Worm (Caenorhabditis elegans) whole organism, young adult: ENCODE results near the gene ZC518.8.

Source experiments
- B0019.2 ChIP-seq: fragments of 200-800 bp; sonication (Bioruptor generic); conservative IDR thresholded peaks from 2 replicates; pipeline ENCODE4 v1.3.6; 2022; ENCODE audit warnings: missing genetic modification reagents, missing genetic modification characterization, missing compliant biosample characterization
- B0035.1 ChIP-seq: sonication (generic microtip); optimal IDR thresholded peaks from 2 replicates; lab custom pipeline; 2016; ENCODE audit warnings: missing genetic modification characterization, mild to moderate bottlenecking, missing compliant biosample characterization, missing genotype, missing genetic modification reagents
- B0336.3 ChIP-seq: fragments of 200-800 bp; sonication (Bioruptor generic); IDR thresholded peaks from 2 replicates; pipeline ENCODE4 v1.3.6; 2022; ENCODE audit warnings: missing genetic modification characterization, missing compliant biosample characterization
- F33H1.4 ChIP-seq: fragments of 200-800 bp; sonication (Bioruptor generic); IDR thresholded peaks from 2 replicates; pipeline ENCODE4 v1.3.6; 2022; ENCODE audit warnings: missing genetic modification reagents, missing genetic modification characterization, missing compliant biosample characterization
- F37B4.10 ChIP-seq: fragments of 200-800 bp; sonication (Bioruptor generic); IDR thresholded peaks from 2 replicates; pipeline ENCODE4 v1.3.6; 2022; ENCODE audit warnings: missing genetic modification characterization, missing compliant biosample characterization
- F39B2.1 ChIP-seq: fragments of 200-800 bp; sonication (Bioruptor generic); IDR thresholded peaks from 2 replicates; pipeline ENCODE4 v1.3.6; 2022; ENCODE audit warnings: missing genetic modification reagents, missing genetic modification characterization, missing compliant biosample characterization
- F57C9.4 ChIP-seq: sonication (generic microtip); optimal IDR thresholded peaks from 2 replicates; lab custom pipeline; 2017; ENCODE audit warnings: mild to moderate bottlenecking, missing genetic modification characterization, missing compliant biosample characterization
- Y67H2A.10 ChIP-seq: fragments of 200-800 bp; sonication (Bioruptor generic); conservative IDR thresholded peaks from 2 replicates; pipeline ENCODE4 v1.3.6; 2022; ENCODE audit warnings: missing genetic modification reagents, missing genetic modification characterization, missing compliant biosample characterization
- Y79H2A.3 ChIP-seq: fragments of 200-800 bp; sonication (Bioruptor generic); conservative IDR thresholded peaks from 2 replicates; pipeline ENCODE4 v1.3.6; 2022; ENCODE audit warnings: missing genetic modification reagents, missing genetic modification characterization, missing compliant biosample characterization
- Y95B8A.8 ChIP-seq: fragments of 200-800 bp; sonication (Bioruptor generic); IDR thresholded peaks from 2 replicates; pipeline ENCODE4 v1.3.6; 2022; ENCODE audit warnings: missing genetic modification reagents, missing genetic modification characterization, missing compliant biosample characterization
- aptf-2 ChIP-seq: fragments of 200-800 bp; sonication (Bioruptor generic); conservative IDR thresholded peaks from 2 replicates; pipeline ENCODE4 v1.3.6; 2022; ENCODE audit warnings: missing genetic modification reagents, missing genetic modification characterization, missing compliant biosample characterization
- atf-7 ChIP-seq: sonication (generic microtip); optimal IDR thresholded peaks from 2 replicates; lab custom pipeline; 2017; ENCODE audit warnings: mild to moderate bottlenecking, missing genetic modification characterization, missing compliant biosample characterization
- athp-1 ChIP-seq: sonication (generic microtip); optimal IDR thresholded peaks from 2 replicates; lab custom pipeline; 2017; ENCODE audit warnings: mild to moderate bottlenecking, missing genetic modification characterization, missing compliant biosample characterization
- attf-6 ChIP-seq: fragments of 200-800 bp; sonication (Bioruptor generic); IDR thresholded peaks from 2 replicates; pipeline ENCODE4 v1.3.6; 2022; ENCODE audit warnings: missing genetic modification reagents, missing genetic modification characterization, missing compliant biosample characterization
- bed-1 ChIP-seq: fragments of 200-800 bp; sonication (Bioruptor generic); IDR thresholded peaks from 2 replicates; pipeline ENCODE4 v1.3.6; 2022; ENCODE audit warnings: missing genetic modification reagents, missing genetic modification characterization, missing compliant biosample characterization
- ccch-3 ChIP-seq: fragments of 200-800 bp; sonication (Bioruptor generic); optimal IDR thresholded peaks from 2 replicates; lab custom pipeline; 2018; ENCODE audit warnings: mild to moderate bottlenecking, missing genetic modification characterization, missing compliant biosample characterization
- cebp-2 ChIP-seq: fragments of 200-800 bp; sonication (Bioruptor generic); IDR thresholded peaks from 2 replicates; pipeline ENCODE4 v1.3.6; 2022; ENCODE audit warnings: missing genetic modification characterization, missing compliant biosample characterization
- ceh-91 ChIP-seq: fragments of 200-800 bp; sonication (Bioruptor generic); IDR thresholded peaks from 2 replicates; pipeline ENCODE4 v1.3.6; 2022; ENCODE audit warnings: missing genetic modification reagents, missing genetic modification characterization, missing compliant biosample characterization
- die-1 ChIP-seq: sonication (generic microtip); optimal IDR thresholded peaks from 2 replicates; lab custom pipeline; 2016; ENCODE audit warnings: missing genotype, mild to moderate bottlenecking, missing genetic modification characterization, missing compliant biosample characterization
- dox-1 ChIP-seq: fragments of 200-800 bp; sonication (Bioruptor generic); IDR thresholded peaks from 2 replicates; pipeline ENCODE4 v1.3.6; 2022; ENCODE audit warnings: missing genetic modification reagents, missing genetic modification characterization, missing compliant biosample characterization
- efl-1 ChIP-seq: fragments of 150-350 bp; optimal IDR thresholded peaks from 2 replicates; lab custom pipeline; 2014; ENCODE audit warnings: missing biosample characterization, missing genetic modification reagents, missing genetic modification characterization
- egl-44 ChIP-seq: fragments of 200-800 bp; sonication (Bioruptor generic); IDR thresholded peaks from 2 replicates; pipeline ENCODE4 v1.3.6; 2022; ENCODE audit warnings: missing genetic modification reagents, missing genetic modification characterization, missing compliant biosample characterization
- gei-17 ChIP-seq: fragments of 200-800 bp; sonication (Bioruptor generic); optimal IDR thresholded peaks from 2 replicates; lab custom pipeline; 2018; ENCODE audit warnings: mild to moderate bottlenecking, missing genetic modification characterization, missing compliant biosample characterization
- hmg-1.2 ChIP-seq: fragments of 200-800 bp; sonication (Bioruptor generic); IDR thresholded peaks from 2 replicates; pipeline ENCODE4 v1.3.6; 2022; ENCODE audit warnings: missing genetic modification reagents, missing genetic modification characterization, missing compliant biosample characterization
- lin-35 ChIP-seq, 3 experiments: fragments of 150-350 bp in 2 of 3; sonication (generic microtip) in 1 of 3; optimal IDR thresholded peaks; 2 replicates each; lab custom pipeline; 2014 to 2018; ENCODE audit warnings: missing biosample characterization in 3 of 3, missing genetic modification characterization in 3 of 3, missing genetic modification reagents in 3 of 3
- lin-40 ChIP-seq: sonication (generic microtip); optimal IDR thresholded peaks from 2 replicates; lab custom pipeline; 2016; ENCODE audit warnings: missing genetic modification characterization, mild to moderate bottlenecking, missing compliant biosample characterization, missing genotype, missing genetic modification reagents
- lin-54 ChIP-seq: fragments of 200-800 bp; sonication (Bioruptor generic); optimal IDR thresholded peaks from 2 replicates; lab custom pipeline; 2018; ENCODE audit warnings: mild to moderate bottlenecking, missing genetic modification characterization, missing compliant biosample characterization
- lir-1 ChIP-seq: fragments of 200-800 bp; sonication (Bioruptor generic); conservative IDR thresholded peaks from 2 replicates; pipeline ENCODE4 v1.3.6; 2022; ENCODE audit warnings: missing genetic modification reagents, missing genetic modification characterization, missing compliant biosample characterization
- lsl-1 ChIP-seq: fragments of 200-800 bp; sonication (Bioruptor generic); optimal IDR thresholded peaks from 2 replicates; lab custom pipeline; 2018; ENCODE audit warnings: mild to moderate bottlenecking, missing genetic modification characterization, moderate library complexity, missing compliant biosample characterization
- madf-3 ChIP-seq: fragments of 200-800 bp; sonication (Bioruptor generic); IDR thresholded peaks from 2 replicates; pipeline ENCODE4 v1.3.6; 2022; ENCODE audit warnings: missing genetic modification reagents, missing genetic modification characterization, missing compliant biosample characterization
- madf-6 ChIP-seq: fragments of 200-800 bp; sonication (Bioruptor generic); IDR thresholded peaks from 2 replicates; pipeline ENCODE4 v1.3.6; 2022; ENCODE audit warnings: missing genetic modification reagents, missing genetic modification characterization, missing compliant biosample characterization
- mcd-1 ChIP-seq: fragments of 200-800 bp; sonication (Bioruptor generic); IDR thresholded peaks from 2 replicates; pipeline ENCODE4 v1.3.6; 2022; ENCODE audit warnings: missing genetic modification reagents, missing genetic modification characterization, missing compliant biosample characterization
- nfya-2 ChIP-seq: fragments of 200-800 bp; sonication (Bioruptor generic); IDR thresholded peaks from 2 replicates; pipeline ENCODE4 v1.3.6; 2022; ENCODE audit warnings: missing genetic modification reagents, missing genetic modification characterization, missing compliant biosample characterization
- nhr-120 ChIP-seq: fragments of 200-800 bp; sonication (Bioruptor generic); IDR thresholded peaks from 2 replicates; pipeline ENCODE4 v1.3.6; 2022; ENCODE audit warnings: missing genetic modification characterization, missing compliant biosample characterization
- nhr-27 ChIP-seq: fragments of 200-800 bp; sonication (Bioruptor generic); optimal IDR thresholded peaks from 2 replicates; lab custom pipeline; 2018; ENCODE audit warnings: mild to moderate bottlenecking, missing genetic modification characterization, moderate library complexity, missing compliant biosample characterization
- nhr-80 ChIP-seq: sonication (generic microtip); optimal IDR thresholded peaks from 2 replicates; lab custom pipeline; 2016; ENCODE audit warnings: missing genetic modification characterization, missing compliant biosample characterization
- nhr-90 ChIP-seq: sonication (generic microtip); optimal IDR thresholded peaks from 2 replicates; lab custom pipeline; 2016; ENCODE audit warnings: missing genotype, mild to moderate bottlenecking, missing genetic modification characterization, missing compliant biosample characterization
- pha-4 ChIP-seq: fragments of 150-350 bp; sonication (generic microtip); optimal IDR thresholded peaks from 2 replicates; lab custom pipeline; 2014; ENCODE audit warnings: missing biosample characterization, missing genetic modification reagents, missing genetic modification characterization
- rec-8 ChIP-seq, 2 experiments: sonication (generic microtip); optimal IDR thresholded peaks; 2 replicates each; lab custom pipeline; 2016; ENCODE audit warnings: mild to moderate bottlenecking in 2 of 2, missing genetic modification characterization in 2 of 2, missing genetic modification reagents in 2 of 2, missing genotype in 2 of 2, missing biosample characterization in 1 of 2, missing compliant biosample characterization in 1 of 2, moderate library complexity in 1 of 2
- repo-1 ChIP-seq: sonication (generic microtip); optimal IDR thresholded peaks from 2 replicates; lab custom pipeline; 2017; ENCODE audit warnings: mild to moderate bottlenecking, missing genetic modification characterization, missing compliant biosample characterization
- snpc-4 ChIP-seq, 5 experiments: fragments of 150-350 bp in 1 of 5; sonication (generic microtip) in 4 of 5; optimal IDR thresholded peaks; 2 replicates each; lab custom pipeline; 2014 to 2018; ENCODE audit warnings: missing genetic modification characterization in 5 of 5, missing biosample characterization in 3 of 5, antibody characterized with exemption in 2 of 5, mild to moderate bottlenecking in 2 of 5, missing compliant biosample characterization in 2 of 5, missing genotype in 2 of 5, moderate library complexity in 2 of 5, missing genetic modification reagents in 1 of 5
- unc-130 ChIP-seq: sonication (generic microtip); optimal IDR thresholded peaks from 2 replicates; lab custom pipeline; 2016; ENCODE audit warnings: missing genetic modification reagents, missing genetic modification characterization, missing compliant biosample characterization
- zfh-2 ChIP-seq: fragments of 200-800 bp; sonication (Bioruptor generic); conservative IDR thresholded peaks from 2 replicates; pipeline ENCODE4 v1.3.6; 2022; ENCODE audit warnings: missing genetic modification reagents, missing genetic modification characterization, missing compliant biosample characterization
- ztf-18 ChIP-seq: sonication (generic microtip); optimal IDR thresholded peaks from 2 replicates; lab custom pipeline; 2016; ENCODE audit warnings: missing genotype, mild to moderate bottlenecking, missing genetic modification characterization, missing compliant biosample characterization
- ztf-25 ChIP-seq: fragments of 200-800 bp; sonication (Bioruptor generic); IDR thresholded peaks from 2 replicates; pipeline ENCODE4 v1.3.6; 2022; ENCODE audit warnings: missing genetic modification reagents, missing genetic modification characterization, missing compliant biosample characterization

The ZC518.8 gene

DNA sequence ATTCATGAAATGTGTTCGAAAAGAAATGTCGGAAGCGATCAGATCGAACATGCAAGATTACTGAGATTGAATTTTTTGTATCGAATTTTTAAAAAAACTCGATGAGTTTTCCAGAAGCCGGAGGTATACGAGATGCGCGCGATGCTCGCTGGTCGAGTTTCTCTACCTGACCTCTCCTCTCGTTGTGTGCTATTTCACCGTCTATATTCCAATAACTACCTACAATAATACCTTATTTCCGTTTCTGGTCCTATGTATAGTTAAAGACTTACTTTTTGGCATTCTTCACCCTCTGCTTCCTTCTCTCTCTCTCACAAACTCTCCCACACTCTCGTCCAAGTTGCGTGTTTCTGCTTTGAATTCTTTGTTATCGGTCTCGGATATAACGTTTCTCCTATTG is 9.6 kb upstream of the ZC518.8 start:
- peak; percentile 47 for TF ChIP-seq madf-6
- TF ChIP-seq dox-1 (GFP tag; lab: Robert Waterston, UW): no peak; the same call in 1 of the 2 replicates
- TF ChIP-seq unc-130 (GFP tag; lab: Kevin White, UChicago): no peak
- TF ChIP-seq repo-1: no peak
- no peak for TF ChIP-seq B0019.2 (GFP tag; lab: Robert Waterston, UW)
- peak; percentile 86; the same call in 1 of the 2 replicates for TF ChIP-seq cebp-2 (GFP tag; lab: Robert Waterston, UW)
- TF ChIP-seq B0336.3 (GFP tag; lab: Robert Waterston, UW): peak; percentile 49; the same call in 1 of the 2 replicates
- no peak for TF ChIP-seq ccch-3 (GFP tag; lab: Kevin White, UChicago)
- TF ChIP-seq madf-3 (GFP tag; lab: Robert Waterston, UW): peak; percentile 80; the same call in 1 of the 2 replicates
- TF ChIP-seq ceh-91 (GFP tag; lab: Robert Waterston, UW): no peak
- peak; percentile 37; the same call in 1 of the 2 replicates for TF ChIP-seq attf-6
- no peak for TF ChIP-seq F57C9.4
- no peak for TF ChIP-seq lin-40 (tag; lab: Kevin White, UChicago)
- TF ChIP-seq Y79H2A.3 (GFP tag; lab: Robert Waterston, UW): 0 out of 2 replicates have a peak, but pooled peaks have one; percentile 37

DNA sequence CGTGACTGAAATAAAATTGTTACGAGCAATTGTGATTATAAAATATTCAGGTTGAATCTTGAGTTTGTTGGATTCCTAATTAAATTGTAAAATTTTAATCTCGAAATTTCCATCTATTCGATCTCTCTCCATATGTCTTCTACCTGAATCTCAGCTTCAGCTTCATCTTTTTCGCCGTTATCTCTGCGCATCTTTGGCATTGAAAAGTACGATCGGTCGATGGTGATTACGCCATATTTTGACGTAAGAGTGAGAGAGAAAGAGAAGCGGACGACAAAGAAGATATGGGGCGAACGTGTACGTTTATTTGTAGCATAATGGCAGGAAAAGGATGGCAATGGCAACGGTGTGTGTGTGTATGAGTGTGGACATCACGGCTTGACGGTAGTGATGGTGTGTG is 4.9 kb upstream of the ZC518.8 start:
- TF ChIP-seq lin-35 (GFP tag; optimal IDR thresholded peaks at IDR 0.05; lab: Kevin White, UChicago) (no peak), lin-54 (GFP tag; lab: Kevin White, UChicago) (no peak), ztf-25 (GFP tag; lab: Robert Waterston, UW) (no peak), F33H1.4 (no peak), ceh-91 (GFP tag; lab: Robert Waterston, UW) (no peak), die-1 (tag; lab: Kevin White, UChicago) (no peak), athp-1 (tag; lab: Kevin White, UChicago) (no peak), efl-1 (GFP tag; lab: Kevin White, UChicago) (no peak), nhr-120 (GFP tag; lab: Robert Waterston, UW) (no peak), Y95B8A.8 (GFP tag; lab: Robert Waterston, UW) (no peak), repo-1 (no peak), lir-1 (no peak), Y67H2A.10 (GFP tag; lab: Robert Waterston, UW) (no peak), B0035.1 (tag; lab: Kevin White, UChicago) (no peak), gei-17 (GFP tag; lab: Kevin White, UChicago) (no peak)
- TF ChIP-seq, all 124 proteins: peak for 0

DNA sequence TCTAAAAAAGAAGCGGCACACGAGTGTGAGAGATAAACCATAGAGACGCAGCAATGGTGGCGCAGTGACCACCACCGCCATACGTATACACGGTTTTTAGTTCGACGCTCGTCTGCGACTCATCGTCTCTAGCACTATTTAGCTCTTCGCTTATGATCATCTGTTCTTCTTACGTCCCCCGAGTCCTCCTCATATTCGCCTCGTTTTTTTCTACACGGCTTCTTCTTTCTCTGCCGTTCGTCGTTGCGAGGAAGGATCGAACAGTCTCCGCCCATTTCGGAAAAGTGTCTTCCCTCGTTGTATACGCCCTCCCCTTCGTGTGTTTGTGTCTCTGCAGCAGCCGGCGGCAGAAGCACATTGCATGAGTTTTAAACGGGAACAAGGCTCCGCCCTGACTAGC is 3.3 kb upstream of the ZC518.8 start:
- no peak for TF ChIP-seq snpc-4 (GFP tag; optimal IDR thresholded peaks at IDR 0.05; lab: Kevin White, UChicago)
- TF ChIP-seq snpc-4 (tag; optimal IDR thresholded peaks at IDR 0.05; lab: Kevin White, UChicago): peak in 1 of 4 experiments; percentile 15
- no peak for TF ChIP-seq ztf-18 (tag; lab: Kevin White, UChicago)
- TF ChIP-seq nhr-80 (tag; lab: Kevin White, UChicago): no peak
- no peak for TF ChIP-seq madf-3 (GFP tag; lab: Robert Waterston, UW)
- peak; percentile 53 for TF ChIP-seq hmg-1.2 (GFP tag; lab: Robert Waterston, UW)
- 0 out of 2 replicates have a peak, but pooled peaks have one; percentile 31 for TF ChIP-seq mcd-1 (GFP tag; lab: Robert Waterston, UW)
- TF ChIP-seq egl-44 (GFP tag; lab: Robert Waterston, UW): no peak
- TF ChIP-seq lsl-1 (GFP tag; lab: Kevin White, UChicago): no peak
- no peak for TF ChIP-seq pha-4 (tag; lab: Kevin White, UChicago)
- TF ChIP-seq nfya-2 (GFP tag; lab: Robert Waterston, UW): no peak
- peak; percentile 71; the same call in 1 of the 2 replicates for TF ChIP-seq zfh-2 (GFP tag; lab: Robert Waterston, UW)
- TF ChIP-seq aptf-2 (GFP tag; lab: Robert Waterston, UW): no peak
- no peak for TF ChIP-seq rec-8 (tag; optimal IDR thresholded peaks at IDR 0.05; lab: Kevin White, UChicago)
- TF ChIP-seq F37B4.10 (GFP tag; lab: Robert Waterston, UW): no peak
- TF ChIP-seq F39B2.1 (GFP tag; lab: Robert Waterston, UW): no peak
- no peak for TF ChIP-seq nhr-27 (tag; lab: Kevin White, UChicago)
- no peak for TF ChIP-seq nhr-90
- TF ChIP-seq bed-1 (GFP tag; lab: Robert Waterston, UW): no peak
- TF ChIP-seq nhr-120 (GFP tag; lab: Robert Waterston, UW): no peak
- TF ChIP-seq atf-7 (tag; lab: Kevin White, UChicago): no peak
